Worm (Caenorhabditis elegans): ENCODE data around the gene aff-1.

DNA sequence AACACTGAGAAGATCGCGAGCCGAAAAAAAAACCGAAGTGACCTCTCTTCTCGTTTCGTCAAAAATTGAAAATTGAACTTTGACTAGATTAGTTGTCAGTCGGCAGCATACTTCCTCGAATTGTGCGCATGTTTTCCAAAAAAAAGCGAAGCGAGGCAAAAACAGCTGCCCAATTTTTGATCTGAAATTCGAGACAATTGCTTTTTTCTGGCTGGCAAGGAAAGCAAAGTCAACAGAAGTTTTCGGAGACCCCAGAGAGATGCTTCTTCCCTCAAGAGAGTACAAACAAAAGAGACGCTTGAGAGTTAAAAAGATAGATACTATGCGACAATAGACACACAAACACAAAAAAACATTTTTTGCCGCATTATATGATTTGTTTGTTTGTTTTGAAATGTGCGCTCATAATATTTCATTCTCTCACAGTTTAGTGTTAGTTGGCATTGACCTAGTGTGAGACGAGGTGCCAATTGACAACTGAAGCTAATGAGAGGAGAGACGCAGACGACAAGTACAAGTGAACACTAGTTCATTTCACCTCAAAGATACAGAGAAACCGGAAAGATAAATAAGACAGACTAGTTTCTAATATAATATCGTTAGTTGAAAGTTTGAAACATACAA, 27.5 kb downstream of the aff-1 start:
- TF ChIP-seq egl-27 (tag; optimal IDR thresholded peaks at IDR 0.05) (peak; percentile 95), ZK546.5 (tag; optimal IDR thresholded peaks at IDR 0.05) (no peak), tbx-2 (tag; optimal IDR thresholded peaks at IDR 0.05) (no peak)

Measured in whole organism, L3 larva.